Comparison of ENCODE assay signal across 3 worm cellular contexts in the genomic region with DNA sequence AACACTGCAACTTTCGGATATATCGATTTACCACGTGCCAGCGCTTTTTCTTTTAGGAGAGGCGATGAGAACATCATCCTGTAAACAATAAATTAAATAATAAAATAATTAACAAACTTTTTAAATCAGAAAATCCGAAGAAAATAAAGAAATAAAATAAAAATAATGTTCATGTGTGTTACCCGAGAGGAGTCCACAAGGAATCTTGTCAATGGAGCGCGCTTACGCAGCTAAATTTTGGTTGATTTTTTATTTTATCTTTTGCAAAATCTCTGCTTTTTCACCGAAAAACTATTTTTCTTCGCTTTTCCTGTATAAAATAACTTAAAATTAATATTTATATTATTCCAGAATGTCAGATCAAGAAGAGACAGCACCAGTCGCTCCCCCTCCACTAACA.
TF ChIP-seq lines count a peak whose summit lies in the region.

A gene (minus strand): TSS at position 78 of the 400 bp plus-strand sequence.
A gene (plus strand): TSS at position 352 of the 400 bp plus-strand sequence.

TF ChIP-seq in whole organism, L1 larva, 84 proteins besides CTCF, POLR2A, EP300 and RAD21 (continued from another document):
- TF ChIP-seq nhr-71 (tag; optimal IDR thresholded peaks at IDR 0.05; lab: Kevin White, UChicago) (peak; percentile 64), nhr-20 (tag; optimal IDR thresholded peaks at IDR 0.05; lab: Kevin White, UChicago) (peak; percentile 61), unc-130 (tag; optimal IDR thresholded peaks at IDR 0.05; lab: Kevin White, UChicago) (no peak), lin-39 (tag; optimal IDR thresholded peaks at IDR 0.05; lab: Kevin White, UChicago) (peak; percentile 39), rnt-1 (tag; optimal IDR thresholded peaks at IDR 0.05; lab: Kevin White, UChicago) (peak; percentile 64), lsy-2 (tag; optimal IDR thresholded peaks at IDR 0.05; lab: Kevin White, UChicago) (peak; percentile 69 to 77), irx-1 (tag; optimal IDR thresholded peaks at IDR 0.05; lab: Kevin White, UChicago) (peak; percentile 63), hlh-17 (GFP tag; optimal IDR thresholded peaks at IDR 0.05; lab: Kevin White, UChicago; ENCODE audit: borderline replicate concordance) (no peak), efl-1 (optimal IDR thresholded peaks at IDR 0.05; lab: Kevin White, UChicago) (peak; percentile 53 to 70), efl-1 (GFP tag; optimal IDR thresholded peaks at IDR 0.05 in 1 of 2; lab: Kevin White, UChicago) (peak; percentile 66 to 95), mep-1 (tag; optimal IDR thresholded peaks at IDR 0.05; lab: Kevin White, UChicago) (peak; percentile 70), elt-3 (tag; optimal IDR thresholded peaks at IDR 0.05; lab: Kevin White, UChicago) (peak in 1 of 6 experiments; percentile 35), snu-23 (GFP tag; optimal IDR thresholded peaks at IDR 0.05; lab: Kevin White, UChicago) (peak; percentile 66), C04F5.9 (tag; optimal IDR thresholded peaks at IDR 0.05; lab: Kevin White, UChicago) (peak; percentile 15), unc-98 (GFP tag; IDR thresholded peaks at IDR 0.05; lab: Robert Waterston, UW) (no peak), lin-14 (GFP tag; optimal IDR thresholded peaks at IDR 0.05; lab: Kevin White, UChicago) (peak; percentile 76), blmp-1 (tag; optimal IDR thresholded peaks at IDR 0.05; lab: Kevin White, UChicago) (no peak), isw-1 (GFP tag; IDR thresholded peaks at IDR 0.05; lab: Robert Waterston, UW) (peak; percentile 32; the same call in 1 of the 2 replicates), nhr-90 (tag; optimal IDR thresholded peaks at IDR 0.05; lab: Kevin White, UChicago; ENCODE audit: poor library complexity) (peak; percentile 32), mdl-1 (tag; optimal IDR thresholded peaks at IDR 0.05; lab: Kevin White, UChicago) (peak in 1 of 2 experiments; percentile 29), dpl-1 (GFP tag; optimal IDR thresholded peaks at IDR 0.05; lab: Kevin White, UChicago) (peak; percentile 51 to 71 (median 65)), lin-35 (GFP tag; optimal IDR thresholded peaks at IDR 0.05; lab: Kevin White, UChicago) (peak; percentile 62 to 69), ceh-8 (GFP tag; optimal IDR thresholded peaks at IDR 0.05; lab: Kevin White, UChicago) (peak; percentile 9), unc-86 (tag; optimal IDR thresholded peaks at IDR 0.05; lab: Kevin White, UChicago) (peak; percentile 8), nhr-47 (tag; optimal IDR thresholded peaks at IDR 0.05; lab: Kevin White, UChicago) (peak; percentile 62), swsn-7 (tag; optimal IDR thresholded peaks at IDR 0.05; lab: Kevin White, UChicago) (peak; percentile 60), nhr-19 (GFP tag; conservative IDR thresholded peaks at IDR 0.05; lab: Robert Waterston, UW) (peak; percentile 33), C16A3.4 (tag; optimal IDR thresholded peaks at IDR 0.05; lab: Kevin White, UChicago) (peak; percentile 39), xbp-1 (tag; optimal IDR thresholded peaks at IDR 0.05; lab: Kevin White, UChicago) (peak; percentile 63), grh-1 (GFP tag; IDR thresholded peaks at IDR 0.05; lab: Robert Waterston, UW) (no peak), nhr-85 (tag; lab: Kevin White, UChicago) (peak; percentile 64)

TF ChIP-seq in whole organism, L2 larva, 48 proteins besides CTCF, POLR2A, EP300 and RAD21 (continued from another document):
- peak; percentile 26 to 80 for TF ChIP-seq lsy-2 (tag; optimal IDR thresholded peaks at IDR 0.05; lab: Kevin White, UChicago)
- TF ChIP-seq nhr-11 (tag; optimal IDR thresholded peaks at IDR 0.05; lab: Kevin White, UChicago), result no peak
- no peak for TF ChIP-seq ceh-82 (tag; optimal IDR thresholded peaks at IDR 0.05; lab: Kevin White, UChicago)
- TF ChIP-seq lin-13 (GFP tag; optimal IDR thresholded peaks at IDR 0.05; lab: Kevin White, UChicago), result peak; percentile 36
- no peak for TF ChIP-seq aly-2 (tag; optimal IDR thresholded peaks at IDR 0.05; lab: Kevin White, UChicago)
TF ChIP-seq in whole organism, L2 larva: peak in this region for 8.

TF ChIP-seq in whole organism, L4 larva, 104 proteins besides CTCF, POLR2A, EP300 and RAD21 (continued from another document):
- TF ChIP-seq mes-2 (tag; optimal IDR thresholded peaks at IDR 0.05; lab: Kevin White, UChicago; ENCODE audit: poor library complexity, severe bottlenecking), result peak; percentile 74
- TF ChIP-seq lin-38 (GFP tag; IDR thresholded peaks at IDR 0.05; lab: Robert Waterston, UW), result peak; percentile 91
- TF ChIP-seq ztf-7 (tag; optimal IDR thresholded peaks at IDR 0.05; lab: Kevin White, UChicago), result no peak
- TF ChIP-seq pha-4 (GFP tag; IDR thresholded peaks at IDR 0.05; lab: Robert Waterston, UW), result no peak
- TF ChIP-seq pha-4 (tag; optimal IDR thresholded peaks at IDR 0.05; lab: Kevin White, UChicago), result no peak
- TF ChIP-seq snpc-1.2 (GFP tag; IDR thresholded peaks at IDR 0.05; lab: Robert Waterston, UW), result peak; percentile 59; the same call in 1 of the 2 replicates
- no peak for TF ChIP-seq Y5F2A.4 (GFP tag; optimal IDR thresholded peaks at IDR 0.05; lab: Kevin White, UChicago)
- TF ChIP-seq lsy-2 (tag; optimal IDR thresholded peaks at IDR 0.05; lab: Kevin White, UChicago), result peak in 1 of 2 experiments; percentile 83
- TF ChIP-seq ceh-32 (tag; optimal IDR thresholded peaks at IDR 0.05; lab: Kevin White, UChicago; ENCODE audit: poor library complexity), result no peak
- peak; percentile 17 for TF ChIP-seq rbr-2 (tag; optimal IDR thresholded peaks at IDR 0.05; lab: Kevin White, UChicago)
- no peak for TF ChIP-seq nhr-11 (tag; optimal IDR thresholded peaks at IDR 0.05; lab: Kevin White, UChicago)
- TF ChIP-seq mxl-3 (GFP tag; optimal IDR thresholded peaks at IDR 0.05; lab: Kevin White, UChicago), result no peak
- TF ChIP-seq nhr-41 (GFP tag; IDR thresholded peaks at IDR 0.05; lab: Robert Waterston, UW), result no peak
- no peak for TF ChIP-seq lin-39 (tag; optimal IDR thresholded peaks at IDR 0.05; lab: Kevin White, UChicago)
- no peak for TF ChIP-seq unc-130 (GFP tag; optimal IDR thresholded peaks at IDR 0.05; lab: Kevin White, UChicago)
- no peak for TF ChIP-seq nhr-6 (tag; optimal IDR thresholded peaks at IDR 0.05; lab: Kevin White, UChicago)
- TF ChIP-seq gei-8 (GFP tag; optimal IDR thresholded peaks at IDR 0.05; lab: Kevin White, UChicago), result no peak
- peak; percentile 14 for TF ChIP-seq hlh-30 (tag; optimal IDR thresholded peaks at IDR 0.05; lab: Kevin White, UChicago; ENCODE audit: insufficient read depth)
- peak; percentile 11 for TF ChIP-seq nhr-77 (tag; optimal IDR thresholded peaks at IDR 0.05; lab: Kevin White, UChicago)
- TF ChIP-seq Y105C5A.15 (GFP tag; IDR thresholded peaks at IDR 0.05; lab: Robert Waterston, UW), result no peak
- no peak for TF ChIP-seq daf-16 (GFP tag; optimal IDR thresholded peaks at IDR 0.05; lab: Kevin White, UChicago)
- TF ChIP-seq daf-16 (tag; optimal IDR thresholded peaks at IDR 0.05; lab: Kevin White, UChicago), result no peak
- TF ChIP-seq nhr-102 (tag; optimal IDR thresholded peaks at IDR 0.05; lab: Kevin White, UChicago), result no peak
- TF ChIP-seq ztf-11 (tag; optimal IDR thresholded peaks at IDR 0.05; lab: Kevin White, UChicago), result no peak
- no peak for TF ChIP-seq F37D6.2 (tag; optimal IDR thresholded peaks at IDR 0.05; lab: Kevin White, UChicago)
